Fruit fly (Drosophila melanogaster): Measurements from ENCODE around the gene CG15546.
A peak's percentile ranks its signal among the peaks of the same experiment; 100 is the strongest.

Gene CG15546

DNA sequence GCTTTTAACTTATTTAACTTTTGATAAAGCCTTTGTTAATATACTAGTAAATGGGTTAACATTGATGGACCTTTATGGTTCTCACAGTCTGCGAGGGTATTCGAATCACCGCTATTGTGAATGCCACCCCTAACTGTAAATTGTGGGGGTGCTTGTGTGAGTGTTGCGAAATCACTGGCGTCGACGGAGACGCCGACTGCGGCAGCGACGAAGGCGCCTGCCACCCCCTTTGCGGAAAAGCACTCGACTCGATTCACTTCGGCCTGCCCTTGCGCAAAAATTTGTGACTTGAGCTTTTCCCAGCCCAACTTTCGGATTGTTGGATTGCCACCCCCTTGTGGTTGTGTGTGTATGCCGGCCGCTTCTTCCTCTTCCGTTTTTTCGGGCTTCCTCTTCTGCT, 4.0 kb upstream of the CG15546 start (continued):
- TF ChIP-seq scrt (GFP tag; optimal IDR thresholded peaks at IDR 0.05), result no peak
- TF ChIP-seq sd (tag; optimal IDR thresholded peaks at IDR 0.05), result no peak
- TF ChIP-seq Adf1 (GFP tag; IDR thresholded peaks at IDR 0.05), result peak; percentile 95
- peak; percentile 21 for TF ChIP-seq CG2712 (tag; optimal IDR thresholded peaks at IDR 0.05)
- TF ChIP-seq mirr (GFP tag; optimal IDR thresholded peaks at IDR 0.05), result no peak
- TF ChIP-seq Camta (GFP tag; optimal IDR thresholded peaks at IDR 0.05), result no peak
- TF ChIP-seq CG31224 (GFP tag; IDR thresholded peaks at IDR 0.05), result no peak
- no peak for TF ChIP-seq eve (GFP tag; optimal IDR thresholded peaks at IDR 0.05)
- TF ChIP-seq seq (GFP tag; IDR thresholded peaks at IDR 0.05), result peak; percentile 66; the same call in 1 of the 2 replicates
- no peak for TF ChIP-seq dan (GFP tag; IDR thresholded peaks at IDR 0.05)
- no peak for TF ChIP-seq HmgD (GFP tag; optimal IDR thresholded peaks at IDR 0.05)
- TF ChIP-seq abd-A (tag; optimal IDR thresholded peaks at IDR 0.05), result peak; percentile 21
- no peak for TF ChIP-seq CG4424 (GFP tag; optimal IDR thresholded peaks at IDR 0.05)
- no peak for TF ChIP-seq CG15011 (GFP tag; optimal IDR thresholded peaks at IDR 0.05)
- no peak for TF ChIP-seq CG34422 (GFP tag; IDR thresholded peaks at IDR 0.05)
- TF ChIP-seq ap (GFP tag; IDR thresholded peaks at IDR 0.05), result no peak
- TF ChIP-seq NFAT (GFP tag; IDR thresholded peaks at IDR 0.05), result no peak
- TF ChIP-seq unc-4 (GFP tag; IDR thresholded peaks at IDR 0.05; ENCODE audit: partially characterized antibody), result 0 out of 2 replicates have a peak, but pooled peaks have one; percentile 19
- TF ChIP-seq CG1603 (tag; optimal IDR thresholded peaks at IDR 0.05), result no peak
- TF ChIP-seq sens (GFP tag), result no peak
- TF ChIP-seq CG9727 (GFP tag; optimal IDR thresholded peaks at IDR 0.05), result no peak
- TF ChIP-seq ro (GFP tag; IDR thresholded peaks at IDR 0.05), result no peak
- peak; percentile 21; the same call in 1 of the 3 replicates for TF ChIP-seq CG34224 (GFP tag; IDR thresholded peaks at IDR 0.05; ENCODE audit: partially characterized antibody)
- no peak for TF ChIP-seq Gug (GFP tag; IDR thresholded peaks at IDR 0.05)
- no peak for TF ChIP-seq p53 (GFP tag; optimal IDR thresholded peaks at IDR 0.05)
- TF ChIP-seq CG17385 (GFP tag; optimal IDR thresholded peaks at IDR 0.05), result peak; percentile 70
- TF ChIP-seq bsh (GFP tag; optimal IDR thresholded peaks at IDR 0.05), result no peak
- no peak for TF ChIP-seq sisA (GFP tag; IDR thresholded peaks at IDR 0.05)
- TF ChIP-seq CG13424 (tag; optimal IDR thresholded peaks at IDR 0.05), result no peak
- no peak for TF ChIP-seq mam (GFP tag; optimal IDR thresholded peaks at IDR 0.05)
- no peak for TF ChIP-seq Ada2b (GFP tag; IDR thresholded peaks at IDR 0.05)
- TF ChIP-seq ttk (GFP tag; IDR thresholded peaks at IDR 0.05), result no peak
- no peak for TF ChIP-seq CG3838 (GFP tag; optimal IDR thresholded peaks at IDR 0.05)

- TF ChIP-seq Dfd (GFP tag; optimal IDR thresholded peaks at IDR 0.05) (peak in 1 of 2 experiments; percentile 92), mld (GFP tag; IDR thresholded peaks at IDR 0.05; ENCODE audit: partially characterized antibody) (no peak), chinmo (GFP tag; IDR thresholded peaks at IDR 0.05; ENCODE audit: partially characterized antibody) (0 out of 4 replicates have a peak, but pooled peaks have one; percentile 7)
These were observed 2.1 kb upstream of the CG15546 start for dm6 chr3R:30878105-30878504.

- TF ChIP-seq lab (GFP tag; optimal IDR thresholded peaks at IDR 0.05) (peak; percentile 7), CG32772 (GFP tag; IDR thresholded peaks at IDR 0.05) (peak; percentile 21; the same call in 1 of the 2 replicates), oc (tag; optimal IDR thresholded peaks at IDR 0.05) (peak; percentile 57), dmrt99B (tag; optimal IDR thresholded peaks at IDR 0.05) (peak; percentile 38), nmo (GFP tag; optimal IDR thresholded peaks at IDR 0.05) (peak; percentile 4), CG6854 (GFP tag; optimal IDR thresholded peaks at IDR 0.05) (no peak), NC2β (GFP tag; optimal IDR thresholded peaks at IDR 0.05) (no peak), Oli (tag; optimal IDR thresholded peaks at IDR 0.05) (peak; percentile 17), CG9215 (GFP tag; IDR thresholded peaks at IDR 0.05) (no peak), CG12071 (GFP tag; optimal IDR thresholded peaks at IDR 0.05) (peak; percentile 61), Ptx1 (GFP tag; IDR thresholded peaks at IDR 0.05) (peak; percentile 58; the same call in 1 of the 2 replicates), H2.0 (GFP tag; IDR thresholded peaks at IDR 0.05) (0 out of 2 replicates have a peak, but pooled peaks have one; percentile 3), CG14710 (tag; optimal IDR thresholded peaks at IDR 0.05) (no peak), Hr51 (GFP tag; optimal IDR thresholded peaks at IDR 0.05) (peak in 1 of 2 experiments; percentile 25), Adf1 (GFP tag; IDR thresholded peaks at IDR 0.05) (peak; percentile 87)
These were observed 1.3 kb downstream of the CG15546 start for dm6 chr3R:30874679-30875078.
